Worm (Caenorhabditis elegans) whole organism, mixed stage, embryonic: ENCODE data around the gene B0222.15.

ENCODE experiments used
- blmp-1 ChIP-seq: fragments of 150-350 bp; optimal IDR thresholded peaks from 2 replicates; lab custom pipeline; 2014; ENCODE audit warnings: missing biosample characterization, missing genetic modification characterization
- ces-1 ChIP-seq: fragments of 150-350 bp; optimal IDR thresholded peaks from 2 replicates; lab custom pipeline; 2014; ENCODE audit warnings: missing biosample characterization, missing genetic modification reagents, missing genetic modification characterization
- lin-13 ChIP-seq: fragments of 150-350 bp; optimal IDR thresholded peaks from 2 replicates; lab custom pipeline; 2014; ENCODE audit warnings: missing biosample characterization, missing genetic modification characterization
- lsy-2 ChIP-seq: fragments of 150-350 bp; optimal IDR thresholded peaks from 2 replicates; lab custom pipeline; 2014; ENCODE audit warnings: missing biosample characterization, missing genetic modification characterization
- mep-1 ChIP-seq: fragments of 150-350 bp; optimal IDR thresholded peaks from 2 replicates; lab custom pipeline; 2017; ENCODE audit warnings: missing biosample characterization, missing genetic modification reagents, missing genetic modification characterization, inconsistent platforms
- nhr-237 ChIP-seq: fragments of 150-350 bp; optimal IDR thresholded peaks from 2 replicates; lab custom pipeline; 2014; ENCODE audit warnings: missing biosample characterization, missing genetic modification characterization
- nhr-28 ChIP-seq: fragments of 150-350 bp; optimal IDR thresholded peaks from 2 replicates; lab custom pipeline; 2014; ENCODE audit warnings: missing biosample characterization, missing genetic modification characterization
- sem-2 ChIP-seq: fragments of 200-800 bp; sonication (Bioruptor generic); optimal IDR thresholded peaks from 2 replicates; lab custom pipeline; 2018; ENCODE audit warnings: mild to moderate bottlenecking, missing genetic modification characterization, missing compliant biosample characterization
- snpc-4 ChIP-seq: fragments of 150-350 bp; optimal IDR thresholded peaks from 2 replicates; lab custom pipeline; 2014; ENCODE audit warnings: missing biosample characterization, missing genetic modification characterization
- tbx-8 ChIP-seq: fragments of 200-800 bp; sonication (Bioruptor generic); optimal IDR thresholded peaks from 2 replicates; lab custom pipeline; 2018; ENCODE audit warnings: mild to moderate bottlenecking, missing genetic modification characterization, moderate library complexity, missing compliant biosample characterization
- unc-62 ChIP-seq: fragments of 150-350 bp; optimal IDR thresholded peaks from 2 replicates; lab custom pipeline; 2014; ENCODE audit warnings: missing biosample characterization, missing genetic modification reagents, missing genetic modification characterization

- no peak for TF ChIP-seq mep-1 (tag; lab: Kevin White, UChicago)
- no peak for TF ChIP-seq lin-13 (tag; lab: Kevin White, UChicago)
- TF ChIP-seq lsy-2 (tag; lab: Kevin White, UChicago) = no peak
- TF ChIP-seq snpc-4 = no peak
- no peak for TF ChIP-seq sem-2 (GFP tag; lab: Kevin White, UChicago)
- no peak for TF ChIP-seq nhr-237
- TF ChIP-seq unc-62 (GFP tag; lab: Kevin White, UChicago) = no peak
- no peak for TF ChIP-seq blmp-1
- no peak for TF ChIP-seq nhr-28
- TF ChIP-seq ces-1 = no peak
- no peak for TF ChIP-seq tbx-8 (GFP tag; lab: Kevin White, UChicago)
Measured at ce11 chrV:9191406-9191805, 34.8 kb upstream of the B0222.15 start, which contains the start of gene sphr-1.
